Fruit fly (Drosophila melanogaster) whole organism, prepupa: Measurements from ENCODE around the gene nkd.

Experiments
- CG10631 ChIP-seq: fragments of 200-800 bp; sonication (Bioruptor generic); optimal IDR thresholded peaks from 2 replicates; lab custom pipeline; 2016; ENCODE audit warnings: missing biosample characterization, missing genetic modification characterization
- CG11294 ChIP-seq: fragments of 200-800 bp; sonication (Bioruptor generic); IDR thresholded peaks from 2 replicates; pipeline ENCODE4 v1.3.6; 2022; ENCODE audit warnings: missing biosample characterization, missing genetic modification characterization
- CG11762 ChIP-seq: fragments of 200-800 bp; sonication (Bioruptor generic); optimal IDR thresholded peaks from 3 replicates; lab custom pipeline; 2016; ENCODE audit warnings: missing biosample characterization, missing genetic modification characterization; ENCODE audit not compliant: insufficient read depth
- CG15336 ChIP-seq: fragments of 200-800 bp; sonication (Bioruptor generic); IDR thresholded peaks from 2 replicates; pipeline ENCODE4 v1.3.6; 2022; ENCODE audit warnings: missing biosample characterization, missing genetic modification characterization
- CG1621 ChIP-seq: fragments of 200-800 bp; sonication (Bioruptor generic); optimal IDR thresholded peaks from 3 replicates; lab custom pipeline; 2018; ENCODE audit warnings: missing biosample characterization, mild to moderate bottlenecking, missing genetic modification characterization
- CG3032 ChIP-seq: fragments of 200-800 bp; optimal IDR thresholded peaks from 2 replicates; lab custom pipeline; 2019; ENCODE audit warnings: missing biosample characterization, mild to moderate bottlenecking, missing genetic modification characterization, moderate library complexity
- CG31627 ChIP-seq: fragments of 200-800 bp; sonication (Bioruptor generic); optimal IDR thresholded peaks from 3 replicates; lab custom pipeline; 2016; ENCODE audit warnings: missing biosample characterization, missing genetic modification characterization
- CG32006 ChIP-seq: fragments of 200-800 bp; sonication (Bioruptor generic); optimal IDR thresholded peaks from 3 replicates; lab custom pipeline; 2017; ENCODE audit warnings: missing biosample characterization, mild to moderate bottlenecking, missing genetic modification characterization
- CG34406 ChIP-seq: fragments of 200-800 bp; sonication (Bioruptor generic); optimal IDR thresholded peaks from 3 replicates; lab custom pipeline; 2016; ENCODE audit warnings: missing biosample characterization, missing genetic modification characterization
- CG6163 ChIP-seq: fragments of 200-800 bp; sonication (Bioruptor generic); IDR thresholded peaks from 3 replicates; pipeline ENCODE4 v1.3.6; 2022; ENCODE audit warnings: missing biosample characterization, missing genetic modification characterization
- CG6792 ChIP-seq: fragments of 200-800 bp; sonication (Bioruptor generic); optimal IDR thresholded peaks from 3 replicates; lab custom pipeline; 2016; ENCODE audit warnings: missing biosample characterization, missing genetic modification characterization
- CG6808 ChIP-seq: fragments of 200-800 bp; sonication (Bioruptor generic); optimal IDR thresholded peaks from 3 replicates; lab custom pipeline; 2017; ENCODE audit warnings: missing biosample characterization, missing genetic modification characterization, mild to moderate bottlenecking, moderate library complexity, missing genetic modification reagents
- CG8319 ChIP-seq: fragments of 200-800 bp; sonication (Bioruptor generic); optimal IDR thresholded peaks from 3 replicates; lab custom pipeline; 2016; ENCODE audit warnings: missing biosample characterization, missing genetic modification characterization
- CG8632 ChIP-seq: fragments of 200-800 bp; sonication (Bioruptor generic); optimal IDR thresholded peaks from 3 replicates; lab custom pipeline; 2016; ENCODE audit warnings: missing biosample characterization, missing genetic modification characterization
- Eip78C ChIP-seq: fragments of 200-800 bp; sonication (Bioruptor generic); peaks from one replicate; lab custom pipeline; 2016; ENCODE audit warnings: missing biosample characterization, missing genetic modification characterization
- Eip93F ChIP-seq: fragments of 200-800 bp; sonication (Bioruptor generic); optimal IDR thresholded peaks from 2 replicates; lab custom pipeline; 2016; ENCODE audit warnings: missing biosample characterization, mild to moderate bottlenecking, missing genetic modification characterization
- Ets96B ChIP-seq: fragments of 200-800 bp; optimal IDR thresholded peaks from 2 replicates; lab custom pipeline; 2019; ENCODE audit warnings: missing biosample characterization, mild to moderate bottlenecking, missing genetic modification characterization, moderate library complexity
- Gug ChIP-seq: fragments of 200-800 bp; sonication (Bioruptor generic); IDR thresholded peaks from 2 replicates; pipeline ENCODE4 v1.3.6; 2022; ENCODE audit warnings: missing biosample characterization, missing genetic modification characterization
- Hr39 ChIP-seq: fragments of 200-800 bp; sonication (Bioruptor generic); optimal IDR thresholded peaks from 2 replicates; lab custom pipeline; 2016; ENCODE audit warnings: missing biosample characterization, missing genetic modification characterization
- Hr4 ChIP-seq: fragments of 200-800 bp; sonication (Bioruptor generic); optimal IDR thresholded peaks from 3 replicates; lab custom pipeline; 2016; ENCODE audit warnings: missing biosample characterization, missing genetic modification characterization
- Lpt ChIP-seq: fragments of 200-800 bp; sonication (Bioruptor generic); optimal IDR thresholded peaks from 3 replicates; lab custom pipeline; 2016; ENCODE audit warnings: missing biosample characterization, missing genetic modification characterization
- Met ChIP-seq: fragments of 200-800 bp; sonication (Bioruptor generic); optimal IDR thresholded peaks from 3 replicates; lab custom pipeline; 2016; ENCODE audit warnings: missing biosample characterization, missing genetic modification characterization
- Smox ChIP-seq: fragments of 200-800 bp; sonication (Bioruptor generic); optimal IDR thresholded peaks from 3 replicates; lab custom pipeline; 2016; ENCODE audit warnings: missing biosample characterization, missing genetic modification characterization
- Sox102F ChIP-seq: fragments of 200-800 bp; sonication (Bioruptor generic); optimal IDR thresholded peaks from 2 replicates; lab custom pipeline; 2016; ENCODE audit warnings: missing biosample characterization, mild to moderate bottlenecking, missing genetic modification characterization
- Sox15 ChIP-seq: fragments of 200-800 bp; sonication (Bioruptor generic); optimal IDR thresholded peaks from 3 replicates; lab custom pipeline; 2016; ENCODE audit warnings: missing biosample characterization, missing genetic modification characterization
- achi ChIP-seq: fragments of 200-800 bp; sonication (Bioruptor generic); optimal IDR thresholded peaks from 3 replicates; lab custom pipeline; 2016; ENCODE audit warnings: missing biosample characterization, missing genetic modification characterization
- dac ChIP-seq: fragments of 200-800 bp; sonication (Bioruptor generic); optimal IDR thresholded peaks from 2 replicates; lab custom pipeline; 2017; ENCODE audit warnings: missing biosample characterization, mild to moderate bottlenecking, missing genetic modification characterization
- eg ChIP-seq: fragments of 200-800 bp; sonication (Bioruptor generic); IDR thresholded peaks from 3 replicates; pipeline ENCODE4 v1.3.6; 2022; ENCODE audit warnings: missing biosample characterization, missing genetic modification characterization
- esn ChIP-seq: fragments of 200-800 bp; sonication (Bioruptor generic); optimal IDR thresholded peaks from 2 replicates; lab custom pipeline; 2016; ENCODE audit warnings: missing biosample characterization, mild to moderate bottlenecking, missing genetic modification characterization, moderate library complexity
- fd59A ChIP-seq: fragments of 200-800 bp; sonication (Bioruptor generic); optimal IDR thresholded peaks from 2 replicates; lab custom pipeline; 2017; ENCODE audit warnings: missing biosample characterization, mild to moderate bottlenecking, missing genetic modification characterization, missing genetic modification reagents
- fd85E ChIP-seq: fragments of 200-800 bp; sonication (Bioruptor generic); optimal IDR thresholded peaks from 3 replicates; lab custom pipeline; 2016; ENCODE audit warnings: missing biosample characterization, missing genetic modification characterization
- lz ChIP-seq: fragments of 200-800 bp; sonication (Bioruptor generic); optimal IDR thresholded peaks from 3 replicates; lab custom pipeline; 2016; ENCODE audit warnings: missing biosample characterization, missing genetic modification characterization
- salr ChIP-seq, 2 experiments: fragments of 200-800 bp; sonication (Bioruptor generic); optimal IDR thresholded peaks; 3 replicates each; lab custom pipeline; 2016 to 2018; ENCODE audit warnings: missing biosample characterization in 2 of 2, missing genetic modification characterization in 2 of 2, mild to moderate bottlenecking in 1 of 2
- spab ChIP-seq: fragments of 200-800 bp; sonication (Bioruptor generic); optimal IDR thresholded peaks from 2 replicates; lab custom pipeline; 2017; ENCODE audit warnings: missing biosample characterization, mild to moderate bottlenecking, missing genetic modification characterization, missing genetic modification reagents
- ss ChIP-seq, 2 experiments: fragments of 200-800 bp; sonication (Bioruptor generic); optimal IDR thresholded peaks; 2 replicates in 1 of 2; 3 replicates in 1 of 2; lab custom pipeline; 2017 to 2018; ENCODE audit warnings: mild to moderate bottlenecking in 2 of 2, missing biosample characterization in 2 of 2, missing genetic modification characterization in 2 of 2, moderate library complexity in 1 of 2
- svp ChIP-seq: fragments of 200-800 bp; sonication (Bioruptor generic); peaks from one replicate; lab custom pipeline; 2016; ENCODE audit warnings: missing biosample characterization, missing genetic modification characterization
- vri ChIP-seq: fragments of 200-800 bp; sonication (Bioruptor generic); optimal IDR thresholded peaks from 3 replicates; lab custom pipeline; 2016; ENCODE audit warnings: missing biosample characterization, mild to moderate bottlenecking, missing genetic modification characterization

Gene nkd

DNA sequence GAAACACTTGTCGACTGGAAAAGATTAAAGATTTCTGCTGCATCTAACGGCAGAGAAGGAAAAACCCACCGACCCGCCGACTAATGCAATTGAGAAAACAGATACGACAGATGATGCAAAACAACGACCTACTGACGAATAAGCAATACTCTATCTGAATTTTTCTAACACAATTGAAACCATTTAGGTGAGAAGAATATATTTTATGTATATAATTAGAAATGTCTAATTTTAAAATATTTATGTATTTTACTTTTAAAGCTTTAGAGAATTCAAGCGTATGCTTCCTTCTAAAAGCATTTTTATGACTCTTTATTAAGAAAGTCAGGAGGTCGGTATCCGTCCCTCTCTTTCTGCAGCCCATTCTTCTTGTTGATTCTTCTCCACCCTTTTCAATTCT lies 33.2 kb upstream of the nkd start (continued):
- TF ChIP-seq Ets96B (tag; lab: Kevin White, UChicago) (peak; percentile 23), CG1621 (tag; lab: Kevin White, UChicago) (no peak)

DNA sequence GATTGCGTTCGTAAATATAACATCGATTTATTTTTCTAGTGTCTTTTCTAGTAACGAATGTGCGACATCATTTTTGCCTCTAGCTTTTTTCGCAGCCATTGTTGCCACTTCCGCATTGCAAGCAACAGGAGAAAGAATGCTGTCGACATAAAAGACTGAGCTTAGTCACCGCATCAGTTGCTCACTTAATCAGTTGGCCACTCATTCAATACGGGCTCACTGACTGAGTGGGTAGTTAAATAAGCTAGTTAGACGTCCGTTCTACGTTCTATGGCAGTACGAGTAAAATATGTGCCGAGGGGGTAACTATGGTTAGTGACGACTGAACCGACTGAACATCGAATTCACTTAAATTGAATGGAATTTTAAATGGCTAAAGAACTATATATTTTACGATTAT lies 30.7 kb upstream of the nkd start:
- TF ChIP-seq Eip78C (GFP tag; lab: Kevin White, UChicago) (peak; percentile 5), Gug (GFP tag; lab: Robert Waterston, UW) (peak; percentile 7; the same call in 1 of the 2 replicates), CG15336 (GFP tag; lab: Robert Waterston, UW) (no peak)

DNA sequence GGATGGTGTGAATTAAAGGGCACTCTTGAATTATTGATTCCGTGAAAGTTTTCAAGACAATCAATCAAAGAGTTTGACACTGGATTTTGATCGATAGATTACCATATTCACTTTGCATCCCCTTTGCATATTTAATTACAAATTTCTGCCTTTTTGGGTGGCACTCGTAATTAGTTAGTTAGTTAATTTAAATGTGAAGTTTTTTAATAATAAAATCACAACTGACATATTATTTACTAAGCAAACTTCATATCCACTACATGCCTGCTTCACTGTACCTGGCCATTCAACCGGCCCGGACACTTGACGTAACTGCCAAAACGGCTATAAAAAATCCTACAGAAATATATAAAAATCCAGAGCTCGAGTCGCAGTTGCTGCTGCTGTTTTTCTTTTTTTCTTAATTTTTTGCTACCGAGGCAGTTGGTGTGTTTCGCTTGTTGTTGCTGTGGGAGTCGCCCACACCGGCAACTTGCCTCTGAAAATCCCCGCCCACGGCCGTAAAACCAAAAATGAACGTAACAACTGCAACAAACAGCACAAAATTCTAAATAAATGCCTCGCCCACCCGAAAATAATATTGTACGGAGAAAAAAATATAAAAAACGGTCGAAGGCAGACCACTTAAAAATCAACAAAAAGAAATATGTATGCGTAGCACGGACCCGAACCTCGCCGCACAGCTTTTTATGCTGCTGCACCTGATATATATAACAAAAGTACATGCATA lies 29.6 kb upstream of the nkd start:
- TF ChIP-seq spab (GFP tag; lab: Kevin White, UChicago) (no peak), Hr4 (GFP tag; lab: Kevin White, UChicago) (peak; percentile 7), CG6808 (GFP tag; lab: Kevin White, UChicago) (peak; percentile 18), CG31627 (GFP tag; lab: Kevin White, UChicago) (no peak), Ets96B (tag; lab: Kevin White, UChicago) (no peak), Lpt (GFP tag; lab: Kevin White, UChicago) (no peak), CG1621 (tag; lab: Kevin White, UChicago) (no peak), Met (GFP tag; lab: Kevin White, UChicago) (peak; percentile 12), salr (GFP tag; optimal IDR thresholded peaks at IDR 0.05; lab: Kevin White, UChicago) (no peak), CG32006 (GFP tag; lab: Kevin White, UChicago) (no peak), achi (no peak), Smox (GFP tag; lab: Kevin White, UChicago) (no peak), Hr39 (GFP tag; lab: Kevin White, UChicago) (no peak), ss (GFP tag; optimal IDR thresholded peaks at IDR 0.05; lab: Kevin White, UChicago) (peak in 1 of 2 experiments; percentile 28), CG3032 (tag; lab: Kevin White, UChicago) (no peak), vri (no peak), CG34406 (GFP tag; lab: Kevin White, UChicago) (no peak), Sox15 (GFP tag; lab: Kevin White, UChicago) (no peak), fd59A (GFP tag; lab: Kevin White, UChicago) (no peak), eg (peak; percentile 35; the same call in 2 of the 3 replicates), CG11294 (GFP tag; lab: Robert Waterston, UW) (no peak), lz (GFP tag; lab: Kevin White, UChicago) (no peak), CG6792 (GFP tag; lab: Kevin White, UChicago) (no peak), Eip78C (GFP tag; lab: Kevin White, UChicago) (peak; percentile 70), Sox102F (GFP tag; lab: Kevin White, UChicago) (no peak), svp (GFP tag; lab: Kevin White, UChicago) (no peak), Gug (GFP tag; lab: Robert Waterston, UW) (no peak), esn (GFP tag; lab: Kevin White, UChicago) (no peak), CG15336 (GFP tag; lab: Robert Waterston, UW) (0 out of 2 replicates have a peak, but pooled peaks have one; percentile 11), fd85E (GFP tag; lab: Kevin White, UChicago) (no peak), CG10631 (no peak), Eip93F (GFP tag; lab: Kevin White, UChicago) (no peak), CG8319 (GFP tag; lab: Kevin White, UChicago) (no peak), CG8632 (GFP tag; lab: Kevin White, UChicago) (no peak), CG6163 (GFP tag; lab: Robert Waterston, UW) (no peak), dac (GFP tag; lab: Kevin White, UChicago) (no peak), CG11762 (GFP tag; lab: Kevin White, UChicago) (no peak)
